Worm (Caenorhabditis elegans): ENCODE measurements around the gene clec-156.
A peak's percentile ranks its signal among the peaks of the same experiment; 100 is the strongest.

DNA sequence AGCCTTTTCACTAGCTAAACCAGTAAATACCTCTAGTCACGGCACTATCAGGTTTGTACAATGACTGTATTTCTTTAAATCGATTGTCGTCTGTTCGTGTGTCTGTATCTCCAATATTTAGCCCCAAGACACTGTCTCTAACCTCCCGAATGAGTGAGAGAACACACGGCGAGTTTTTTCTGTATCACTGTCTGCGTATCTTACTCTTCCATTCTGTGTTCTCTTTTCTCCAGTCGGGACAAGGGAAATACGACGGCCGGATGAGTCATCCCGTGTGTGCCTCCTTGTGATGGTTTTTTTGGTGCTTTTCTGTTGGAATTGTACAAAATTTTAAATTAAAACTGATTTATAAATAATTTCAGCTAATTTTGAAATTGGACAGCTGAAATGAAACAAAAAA is 46.0 kb downstream of the clec-156 start:
- no peak for TF ChIP-seq ceh-82 (tag; optimal IDR thresholded peaks at IDR 0.05)
- peak; percentile 62 for TF ChIP-seq skn-1 (tag; optimal IDR thresholded peaks at IDR 0.05)
- TF ChIP-seq unc-39 (tag; optimal IDR thresholded peaks at IDR 0.05) = no peak
- TF ChIP-seq daf-12 (tag; optimal IDR thresholded peaks at IDR 0.05) = no peak
- peak; percentile 45 for TF ChIP-seq nhr-43 (tag; optimal IDR thresholded peaks at IDR 0.05; ENCODE audit: poor library complexity, severe bottlenecking)
- peak; percentile 82 for TF ChIP-seq snpc-4 (tag; optimal IDR thresholded peaks at IDR 0.05)
- no peak for TF ChIP-seq zag-1 (tag; optimal IDR thresholded peaks at IDR 0.05)
- peak in 2 of 3 experiments; percentile 8 to 45 for TF ChIP-seq elt-3 (tag; optimal IDR thresholded peaks at IDR 0.05)
